Fruit fly (Drosophila melanogaster): ENCODE data around the gene CG5885.
A peak's percentile ranks its signal among the peaks of the same experiment; 100 is the strongest.

Gene CG5885

DNA sequence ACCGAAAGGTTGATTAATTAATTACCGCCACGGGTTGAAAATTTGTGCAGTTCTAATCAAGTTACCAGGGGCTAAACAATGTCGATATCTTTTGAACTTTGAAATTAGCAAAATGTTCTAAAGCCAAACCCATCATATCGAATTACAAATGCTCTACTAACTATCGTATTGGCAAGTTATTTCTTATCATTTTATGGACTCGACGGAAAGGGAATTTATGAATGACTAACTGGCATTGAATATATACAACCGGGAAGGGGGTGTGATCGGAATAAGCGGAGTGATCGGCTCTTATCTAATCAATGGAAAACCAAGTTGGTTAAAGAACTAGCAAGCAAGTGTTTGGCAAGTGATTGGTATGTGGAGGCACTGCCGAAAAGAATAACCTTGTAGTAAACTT lies 25.4 kb upstream of the CG5885 start (continued):
- TF ChIP-seq HmgD (GFP tag; optimal IDR thresholded peaks at IDR 0.05) (no peak), pan (optimal IDR thresholded peaks at IDR 0.05) (no peak), pan (GFP tag; optimal IDR thresholded peaks at IDR 0.05 in 1 of 2, IDR thresholded peaks at IDR 0.05 in 1 of 2) (no peak), Mes4 (GFP tag; optimal IDR thresholded peaks at IDR 0.05) (no peak), Chrac-16 (GFP tag; optimal IDR thresholded peaks at IDR 0.05) (no peak), gcm2 (GFP tag; optimal IDR thresholded peaks at IDR 0.05) (no peak), emc (GFP tag; optimal IDR thresholded peaks at IDR 0.05) (no peak), H15 (GFP tag; IDR thresholded peaks at IDR 0.05) (no peak), CG17328 (GFP tag; IDR thresholded peaks at IDR 0.05) (no peak), B-H1 (GFP tag; IDR thresholded peaks at IDR 0.05) (no peak), E2f2 (GFP tag; IDR thresholded peaks at IDR 0.05) (no peak), HLH3B (GFP tag; IDR thresholded peaks at IDR 0.05) (no peak), CG4730 (GFP tag; IDR thresholded peaks at IDR 0.05) (no peak), CG8290 (GFP tag; optimal IDR thresholded peaks at IDR 0.05) (no peak), CG8290 (tag; optimal IDR thresholded peaks at IDR 0.05) (peak in 1 of 2 experiments; percentile 85), CG17912 (GFP tag; optimal IDR thresholded peaks at IDR 0.05) (no peak), Ets65A (GFP tag) (no peak), CG32532 (GFP tag; IDR thresholded peaks at IDR 0.05) (peak; percentile 48; the same call in 1 of the 2 replicates), Nf-YC (tag; optimal IDR thresholded peaks at IDR 0.05) (no peak), HHEX (GFP tag; optimal IDR thresholded peaks at IDR 0.05) (no peak), PHDP (tag; optimal IDR thresholded peaks at IDR 0.05) (peak; percentile 3), CG3281 (GFP tag; optimal IDR thresholded peaks at IDR 0.05) (peak; percentile 2), ac (GFP tag; optimal IDR thresholded peaks at IDR 0.05) (no peak), grau (tag; optimal IDR thresholded peaks at IDR 0.05) (peak; percentile 15), tup (GFP tag; optimal IDR thresholded peaks at IDR 0.05) (no peak), h (optimal IDR thresholded peaks at IDR 0.05) (no peak), Oli (tag; optimal IDR thresholded peaks at IDR 0.05) (no peak), Sry-β (GFP tag; optimal IDR thresholded peaks at IDR 0.05) (no peak), Mad (GFP tag; optimal IDR thresholded peaks at IDR 0.05) (no peak), CG10959 (GFP tag; IDR thresholded peaks at IDR 0.05) (no peak), CG1603 (tag; optimal IDR thresholded peaks at IDR 0.05) (peak; percentile 22), CG8089 (GFP tag; optimal IDR thresholded peaks at IDR 0.05) (no peak), lilli (GFP tag; optimal IDR thresholded peaks at IDR 0.05) (peak; percentile 24), fd96Cb (tag; optimal IDR thresholded peaks at IDR 0.05) (no peak), grn (GFP tag; optimal IDR thresholded peaks at IDR 0.05) (no peak), slbo (GFP tag; IDR thresholded peaks at IDR 0.05) (no peak; the same call in 1 of the 2 replicates), dan (GFP tag; IDR thresholded peaks at IDR 0.05) (no peak), Hr3 (GFP tag; optimal IDR thresholded peaks at IDR 0.05) (no peak), gsb-n (tag; optimal IDR thresholded peaks at IDR 0.05) (no peak), Xbp1 (GFP tag; optimal IDR thresholded peaks at IDR 0.05) (no peak), maf-S (GFP tag; optimal IDR thresholded peaks at IDR 0.05) (peak; percentile 3), sr (GFP tag; IDR thresholded peaks at IDR 0.05) (no peak), CG18011 (GFP tag; optimal IDR thresholded peaks at IDR 0.05) (no peak), CG4282 (GFP tag; optimal IDR thresholded peaks at IDR 0.05) (no peak), CG15073 (GFP tag; optimal IDR thresholded peaks at IDR 0.05) (no peak), sim (GFP tag; IDR thresholded peaks at IDR 0.05) (no peak), CG3065 (GFP tag; optimal IDR thresholded peaks at IDR 0.05) (no peak), Ets97D (GFP tag; optimal IDR thresholded peaks at IDR 0.05) (no peak), dimm (GFP tag; IDR thresholded peaks at IDR 0.05) (no peak), CG7271 (tag; optimal IDR thresholded peaks at IDR 0.05) (no peak), E2f1 (GFP tag; IDR thresholded peaks at IDR 0.05) (no peak), Taf1 (GFP tag; IDR thresholded peaks at IDR 0.05) (no peak), chif (GFP tag; optimal IDR thresholded peaks at IDR 0.05) (no peak), CG17359 (tag; optimal IDR thresholded peaks at IDR 0.05) (no peak), CG5245 (GFP tag; optimal IDR thresholded peaks at IDR 0.05) (no peak)
